Worm (Caenorhabditis elegans) whole organism, midembryonic: ENCODE data around the gene hlh-11.

ENCODE experiments used
- T22C8.4 ChIP-seq: fragments of 200-800 bp; sonication (Bioruptor generic); IDR thresholded peaks from 2 replicates; pipeline ENCODE4 v1.3.6; 2022; ENCODE audit warnings: missing genetic modification characterization, missing compliant biosample characterization
- cog-1 ChIP-seq: sonication (generic microtip); optimal IDR thresholded peaks from 2 replicates; lab custom pipeline; 2016; ENCODE audit warnings: missing genetic modification characterization, missing compliant biosample characterization
- flt-1 ChIP-seq: fragments of 200-800 bp; sonication (Bioruptor generic); IDR thresholded peaks from 2 replicates; pipeline ENCODE4 v1.3.6; 2022; ENCODE audit warnings: missing genetic modification characterization, missing compliant biosample characterization
- klf-2 ChIP-seq: fragments of 200-800 bp; sonication (Bioruptor generic); conservative IDR thresholded peaks from 2 replicates; pipeline ENCODE4 v1.3.6; 2022; ENCODE audit warnings: missing genetic modification reagents, missing genetic modification characterization, missing compliant biosample characterization
- med-1 ChIP-seq: sonication (generic microtip); optimal IDR thresholded peaks from 2 replicates; lab custom pipeline; 2017; ENCODE audit warnings: missing genetic modification characterization, mild to moderate bottlenecking, missing compliant biosample characterization, antibody characterized with exemption, missing genetic modification reagents; ENCODE audit not compliant: insufficient read depth
- ref-1 ChIP-seq: fragments of 200-800 bp; sonication (Bioruptor generic); conservative IDR thresholded peaks from 2 replicates; pipeline ENCODE4 v1.3.6; 2022; ENCODE audit warnings: missing genetic modification reagents, missing genetic modification characterization, missing compliant biosample characterization
- tab-1 ChIP-seq: fragments of 200-800 bp; sonication (Bioruptor generic); IDR thresholded peaks from 2 replicates; pipeline ENCODE4 v1.3.6; 2022; ENCODE audit warnings: missing genetic modification characterization, missing compliant biosample characterization
- ztf-23 ChIP-seq: fragments of 200-800 bp; sonication (Bioruptor generic); IDR thresholded peaks from 2 replicates; pipeline ENCODE4 v1.3.6; 2022; ENCODE audit warnings: missing genetic modification reagents, missing genetic modification characterization, missing compliant biosample characterization
- ztf-29 ChIP-seq: fragments of 200-800 bp; sonication (Bioruptor generic); IDR thresholded peaks from 2 replicates; pipeline ENCODE4 v1.3.6; 2022; ENCODE audit warnings: missing genetic modification reagents, missing genetic modification characterization, missing compliant biosample characterization

hlh-11 gene

DNA sequence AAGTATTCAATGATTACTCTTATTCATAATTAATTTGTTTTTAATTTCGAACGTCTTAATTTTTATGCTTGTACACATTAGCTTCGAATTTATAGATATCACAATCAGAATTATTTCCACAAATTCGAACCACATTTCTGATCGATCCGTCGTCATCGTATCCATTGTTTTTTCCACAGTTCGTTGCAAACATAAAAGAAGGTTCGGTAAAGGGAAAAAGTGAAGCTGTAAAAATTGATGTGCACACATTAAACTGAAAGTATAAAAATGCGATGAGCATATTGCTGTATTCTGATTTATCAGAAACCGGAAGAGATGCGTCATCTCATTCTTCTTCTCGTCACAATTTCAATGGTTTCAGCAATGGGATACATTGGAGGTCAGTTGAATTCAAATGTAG is 22.5 kb upstream of the hlh-11 start, which contains the start of gene C48B4.12:
C48B4.12 (plus strand) TSS at position 301 of the 400 bp plus-strand sequence.
- TF ChIP-seq flt-1 (GFP tag; lab: Robert Waterston, UW) (no peak), cog-1 (tag; lab: Kevin White, UChicago) (no peak), med-1 (GFP tag; lab: Kevin White, UChicago) (no peak), tab-1 (no peak), klf-2 (GFP tag; lab: Robert Waterston, UW) (no peak)

- no peak for TF ChIP-seq cog-1 (tag; lab: Kevin White, UChicago)
- TF ChIP-seq med-1 (GFP tag; lab: Kevin White, UChicago): no peak
Measured at ce11 chrIII:9598168-9598567, 21.3 kb upstream of the hlh-11 start, which contains the start of gene F58A4.1. Gene F58A4.1 (plus strand): TSS chrIII:9598468.

DNA sequence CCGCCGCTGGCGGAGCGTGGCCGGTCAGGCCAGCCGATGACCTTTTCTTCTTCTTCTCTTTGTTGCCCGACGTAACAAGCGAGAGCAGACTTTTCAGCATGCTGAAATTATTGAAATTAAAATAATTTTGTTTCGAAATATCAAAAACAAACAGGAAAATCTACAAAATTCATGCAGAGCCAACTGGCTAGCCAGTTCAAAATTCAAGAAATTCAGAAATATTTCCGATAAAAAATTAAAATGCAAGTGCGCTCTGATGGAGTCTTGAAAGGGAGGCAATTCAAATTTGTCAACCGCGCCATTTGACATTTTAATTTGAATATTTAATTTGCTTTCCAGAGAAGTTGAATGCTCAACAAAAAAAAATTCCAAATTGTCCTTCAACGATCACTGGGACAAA is 18.9 kb upstream of the hlh-11 start, which contains the start of gene F58A4.2:
F58A4.2 (minus strand) TSS at position 101 of the 400 bp plus-strand sequence.
- TF ChIP-seq klf-2 (GFP tag; lab: Robert Waterston, UW) (no peak), T22C8.4 (GFP tag; lab: Robert Waterston, UW) (no peak), ref-1 (no peak), cog-1 (tag; lab: Kevin White, UChicago) (no peak), ztf-23 (GFP tag; lab: Robert Waterston, UW) (no peak), ztf-29 (GFP tag; lab: Robert Waterston, UW) (no peak), flt-1 (GFP tag; lab: Robert Waterston, UW) (no peak), med-1 (GFP tag; lab: Kevin White, UChicago) (no peak), tab-1 (no peak)

ce11 chrIII:9608650-9609049 is 10.9 kb upstream of the hlh-11 start, which contains the start of gene clec-161:
Gene clec-161 (minus strand): TSS chrIII:9608750.
- TF ChIP-seq ztf-29 (GFP tag; lab: Robert Waterston, UW): no peak
- no peak for TF ChIP-seq tab-1
- no peak for TF ChIP-seq med-1 (GFP tag; lab: Kevin White, UChicago)
- no peak for TF ChIP-seq cog-1 (tag; lab: Kevin White, UChicago)
- no peak for TF ChIP-seq ztf-23 (GFP tag; lab: Robert Waterston, UW)
- TF ChIP-seq flt-1 (GFP tag; lab: Robert Waterston, UW): no peak
- TF ChIP-seq ref-1: no peak
- TF ChIP-seq T22C8.4 (GFP tag; lab: Robert Waterston, UW): no peak

DNA sequence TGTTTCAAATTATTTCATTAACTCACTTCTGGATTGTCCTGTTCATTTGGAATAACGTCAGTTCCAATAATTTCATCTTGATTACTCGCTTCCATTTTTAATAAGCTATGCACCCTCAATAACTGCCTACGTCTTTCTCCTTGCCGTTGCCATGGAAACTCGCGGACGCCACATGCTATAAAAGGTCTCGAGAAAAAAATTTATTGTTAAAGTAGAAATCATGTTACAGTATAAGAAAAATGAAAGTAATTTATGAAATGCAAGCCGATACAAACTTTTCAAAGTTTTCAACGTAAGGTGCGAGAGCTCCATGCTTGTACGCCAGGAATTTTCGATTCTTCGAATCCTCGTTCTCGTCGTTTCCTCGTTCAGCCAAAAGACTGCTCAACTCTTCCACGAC is 7.4 kb upstream of the hlh-11 start, which contains the start of gene bbs-4:
bbs-4 (minus strand) TSS at position 101 of the 400 bp plus-strand sequence.
- no peak for TF ChIP-seq med-1 (GFP tag; lab: Kevin White, UChicago)
- TF ChIP-seq ref-1: no peak
- TF ChIP-seq ztf-23 (GFP tag; lab: Robert Waterston, UW): no peak
- TF ChIP-seq ztf-29 (GFP tag; lab: Robert Waterston, UW): no peak
- TF ChIP-seq tab-1: no peak
- TF ChIP-seq flt-1 (GFP tag; lab: Robert Waterston, UW): no peak
- no peak for TF ChIP-seq klf-2 (GFP tag; lab: Robert Waterston, UW)
- no peak for TF ChIP-seq T22C8.4 (GFP tag; lab: Robert Waterston, UW)
- TF ChIP-seq cog-1 (tag; lab: Kevin White, UChicago): no peak

DNA sequence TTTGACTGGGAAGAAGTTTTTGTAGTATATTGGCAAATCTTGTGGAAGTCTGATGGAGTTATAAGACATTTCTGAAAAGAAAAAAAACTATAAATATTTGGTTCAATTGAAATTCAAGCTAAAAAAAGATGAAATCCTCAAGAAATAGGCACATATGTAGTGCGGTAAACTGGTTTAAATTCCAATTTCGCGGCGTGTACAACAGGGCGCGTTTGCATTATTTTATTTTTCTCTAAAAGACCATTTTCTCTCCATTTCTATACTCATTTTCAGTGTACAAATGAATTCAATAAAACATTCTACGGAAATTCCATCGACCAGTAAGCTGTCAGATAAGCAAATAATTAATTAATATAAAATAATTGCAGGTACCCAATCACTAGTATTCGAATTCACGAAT is 5.3 kb upstream of the hlh-11 start, which contains the start of the genes pri-1 and F58A4.6:
pri-1 (minus strand) TSS at position 71 of the 400 bp plus-strand sequence.
F58A4.6 (plus strand) TSS at position 272 of the 400 bp plus-strand sequence.
- TF ChIP-seq flt-1 (GFP tag; lab: Robert Waterston, UW) (no peak), T22C8.4 (GFP tag; lab: Robert Waterston, UW) (no peak), med-1 (GFP tag; lab: Kevin White, UChicago) (no peak), tab-1 (no peak), cog-1 (tag; lab: Kevin White, UChicago) (no peak), klf-2 (GFP tag; lab: Robert Waterston, UW) (no peak), ref-1 (no peak), ztf-29 (GFP tag; lab: Robert Waterston, UW) (no peak), ztf-23 (GFP tag; lab: Robert Waterston, UW) (no peak)

DNA sequence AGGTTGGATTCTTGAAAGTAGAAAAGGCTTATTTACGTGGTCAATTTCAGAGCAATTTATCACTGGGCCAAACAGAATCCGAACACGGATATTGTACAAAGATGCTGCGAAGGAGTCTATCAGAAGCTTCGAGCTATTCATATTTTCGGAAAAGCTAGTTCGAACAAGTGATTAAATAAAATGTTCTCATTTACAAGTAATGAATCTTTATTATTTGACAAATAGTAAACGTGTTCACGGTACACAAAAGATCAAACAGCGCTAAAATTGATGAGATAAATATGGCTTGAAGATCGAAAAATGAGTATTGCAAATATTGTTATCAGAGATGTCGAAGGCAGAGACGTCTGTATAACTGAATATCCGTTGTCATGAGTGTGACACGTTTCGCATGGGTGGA is 4.4 kb upstream of the hlh-11 start:
- TF ChIP-seq T22C8.4 (GFP tag; lab: Robert Waterston, UW) (no peak), tab-1 (no peak), cog-1 (tag; lab: Kevin White, UChicago) (no peak), klf-2 (GFP tag; lab: Robert Waterston, UW) (no peak), flt-1 (GFP tag; lab: Robert Waterston, UW) (no peak), ref-1 (no peak), ztf-29 (GFP tag; lab: Robert Waterston, UW) (no peak), ztf-23 (GFP tag; lab: Robert Waterston, UW) (no peak), med-1 (GFP tag; lab: Kevin White, UChicago) (no peak)

ce11 chrIII:9616426-9616825 is 3.1 kb upstream of the hlh-11 start, which contains the start of gene hcp-3:
Gene hcp-3 (minus strand): TSS chrIII:9616470.
- TF ChIP-seq ztf-23 (GFP tag; lab: Robert Waterston, UW): no peak
- TF ChIP-seq T22C8.4 (GFP tag; lab: Robert Waterston, UW): peak; percentile 85
- TF ChIP-seq med-1 (GFP tag; lab: Kevin White, UChicago): no peak

ce11 chrIII:9616933-9617332 is 2.6 kb upstream of the hlh-11 start:
- TF ChIP-seq flt-1 (GFP tag; lab: Robert Waterston, UW) (no peak), ztf-23 (GFP tag; lab: Robert Waterston, UW) (no peak), ztf-29 (GFP tag; lab: Robert Waterston, UW) (no peak), klf-2 (GFP tag; lab: Robert Waterston, UW) (no peak), med-1 (GFP tag; lab: Kevin White, UChicago) (no peak), tab-1 (no peak), T22C8.4 (GFP tag; lab: Robert Waterston, UW) (no peak), cog-1 (tag; lab: Kevin White, UChicago) (no peak), ref-1 (no peak)
